Worm (Caenorhabditis elegans) whole organism, L4 larva: Measurements from ENCODE around the gene srx-23.

Experiments used
- Y75B8A.6 ChIP-seq: fragments of 200-800 bp; sonication (Bioruptor generic); IDR thresholded peaks from 2 replicates; pipeline ENCODE4 v1.3.6; 2022; ENCODE audit warnings: missing genetic modification reagents, missing genetic modification characterization, missing compliant biosample characterization
- egl-27 ChIP-seq: sonication (generic microtip); optimal IDR thresholded peaks from 3 replicates; lab custom pipeline; 2017; ENCODE audit warnings: missing biosample characterization, missing genetic modification reagents, missing genetic modification characterization
- hlh-30 ChIP-seq: sonication (generic microtip); optimal IDR thresholded peaks from 2 replicates; lab custom pipeline; 2017; ENCODE audit warnings: antibody characterized with exemption, mild to moderate bottlenecking, missing genetic modification characterization, missing compliant biosample characterization; ENCODE audit not compliant: insufficient read depth
- lin-15B ChIP-seq: fragments of 150-350 bp; sonication (generic microtip); optimal IDR thresholded peaks from 3 replicates; lab custom pipeline; 2014; ENCODE audit warnings: missing biosample characterization, missing genetic modification characterization
- mxl-2 ChIP-seq: fragments of 200-800 bp; sonication (Bioruptor generic); conservative IDR thresholded peaks from 2 replicates; pipeline ENCODE4 v1.3.6; 2022; ENCODE audit warnings: missing genetic modification reagents, missing genetic modification characterization, missing compliant biosample characterization
- nhr-237 ChIP-seq: sonication (generic microtip); optimal IDR thresholded peaks from 2 replicates; lab custom pipeline; 2017; ENCODE audit warnings: missing biosample characterization, missing genetic modification characterization
- nhr-6 ChIP-seq: fragments of 150-350 bp; optimal IDR thresholded peaks from 2 replicates; lab custom pipeline; 2014; ENCODE audit warnings: missing biosample characterization, missing genetic modification characterization
- php-3 ChIP-seq: fragments of 200-800 bp; sonication (Bioruptor generic); IDR thresholded peaks from 2 replicates; pipeline ENCODE4 v1.3.6; 2022; ENCODE audit warnings: missing genetic modification reagents, missing genetic modification characterization, missing compliant biosample characterization
- snpc-1.2 ChIP-seq: fragments of 200-800 bp; sonication (Bioruptor generic); IDR thresholded peaks from 2 replicates; pipeline ENCODE4 v1.3.6; 2022; ENCODE audit warnings: missing genetic modification reagents, missing genetic modification characterization, missing compliant biosample characterization
- unc-130 ChIP-seq: sonication (generic microtip); optimal IDR thresholded peaks from 2 replicates; lab custom pipeline; 2016; ENCODE audit warnings: missing genetic modification reagents, missing genetic modification characterization, missing compliant biosample characterization
- zfp-3 ChIP-seq: fragments of 200-800 bp; sonication (Bioruptor generic); conservative IDR thresholded peaks from 2 replicates; pipeline ENCODE4 v1.3.6; 2022; ENCODE audit warnings: missing genetic modification reagents, missing genetic modification characterization, missing compliant biosample characterization

DNA sequence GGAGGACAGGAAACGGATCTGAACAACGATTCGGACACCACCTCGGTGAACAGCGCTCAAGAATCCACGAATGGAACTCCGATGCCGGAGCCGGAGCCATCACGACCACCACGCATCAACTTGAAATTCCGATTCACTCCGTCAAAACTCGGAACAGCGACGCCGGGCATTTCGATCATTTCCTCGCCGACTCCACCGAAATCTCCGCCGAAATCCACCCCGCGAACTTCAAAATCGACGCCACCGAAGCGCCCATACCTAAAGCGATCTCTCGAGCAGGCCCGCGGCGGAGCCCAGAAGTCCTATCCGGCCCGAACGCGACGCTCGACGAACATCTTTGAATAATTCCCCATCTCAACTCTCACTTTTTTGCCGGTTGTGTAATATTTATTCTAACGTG is 7.4 kb downstream of the srx-23 start:
- TF ChIP-seq hlh-30 (tag; lab: Kevin White, UChicago) (no peak), mxl-2 (GFP tag; lab: Robert Waterston, UW) (no peak), nhr-237 (tag; lab: Kevin White, UChicago) (no peak), egl-27 (tag; lab: Kevin White, UChicago) (no peak), nhr-6 (no peak), php-3 (0 out of 2 replicates have a peak, but pooled peaks have one; percentile 26), snpc-1.2 (no peak), Y75B8A.6 (GFP tag; lab: Robert Waterston, UW) (no peak), zfp-3 (GFP tag; lab: Robert Waterston, UW) (no peak), lin-15B (tag; lab: Kevin White, UChicago) (no peak), unc-130 (no peak)
